Fruit fly (Drosophila melanogaster): ENCODE measurements around the gene Cph.

The Cph gene

DNA sequence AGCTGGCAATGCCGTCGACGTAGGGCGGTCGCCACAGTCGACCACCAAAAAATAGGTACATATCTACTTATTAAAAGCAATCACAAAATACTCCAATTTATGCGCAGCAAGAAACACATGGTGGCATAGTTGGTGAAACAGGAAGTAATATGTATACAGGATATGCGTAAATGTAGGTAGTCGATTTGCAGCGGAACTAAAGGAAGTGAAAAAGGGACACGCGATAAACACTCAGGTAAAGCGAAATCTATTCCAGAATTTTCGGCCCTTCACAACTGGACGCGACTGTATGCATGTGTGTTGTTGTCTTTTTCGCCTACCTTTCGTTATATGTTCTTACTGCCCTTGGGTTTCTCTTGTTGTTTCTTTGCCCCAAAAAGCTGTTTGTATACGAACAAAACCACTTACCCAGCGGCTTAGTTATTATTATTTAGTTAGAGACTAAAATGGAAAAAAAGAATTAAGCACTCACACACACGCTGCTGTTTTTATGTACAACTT lies 41.0 kb upstream of the Cph start (continued):
- TF ChIP-seq knrl (GFP tag; IDR thresholded peaks at IDR 0.05; ENCODE audit: partially characterized antibody) = no peak
- TF ChIP-seq Camta (GFP tag; optimal IDR thresholded peaks at IDR 0.05) = peak; percentile 70
- TF ChIP-seq bowl (GFP tag; IDR thresholded peaks at IDR 0.05) = peak; percentile 44; the same call in 1 of the 2 replicates
- TF ChIP-seq ttk (GFP tag; IDR thresholded peaks at IDR 0.05) = peak; percentile 61
- no peak for TF ChIP-seq YL-1 (GFP tag; optimal IDR thresholded peaks at IDR 0.05)
- no peak for TF ChIP-seq ash1 (GFP tag; optimal IDR thresholded peaks at IDR 0.05)
- TF ChIP-seq chif (GFP tag; optimal IDR thresholded peaks at IDR 0.05) = peak; percentile 66 to 82
- peak; percentile 42 for TF ChIP-seq ftz-f1 (GFP tag; optimal IDR thresholded peaks at IDR 0.05)
- peak; percentile 87 for TF ChIP-seq CrebB (tag; optimal IDR thresholded peaks at IDR 0.05)
- TF ChIP-seq CG3163 (GFP tag; optimal IDR thresholded peaks at IDR 0.05) = peak; percentile 24
- TF ChIP-seq sqz (GFP tag; optimal IDR thresholded peaks at IDR 0.05) = no peak
- peak; percentile 47 for TF ChIP-seq CG8290 (GFP tag; optimal IDR thresholded peaks at IDR 0.05)
- TF ChIP-seq CG8290 (tag; optimal IDR thresholded peaks at IDR 0.05) = peak; percentile 54 to 92
- TF ChIP-seq CoRest (tag; optimal IDR thresholded peaks at IDR 0.05) = peak; percentile 89
- peak; percentile 2 for TF ChIP-seq tup (GFP tag; optimal IDR thresholded peaks at IDR 0.05)
- peak; percentile 65 for TF ChIP-seq CG4617 (GFP tag; optimal IDR thresholded peaks at IDR 0.05; ENCODE audit: borderline replicate concordance)
- TF ChIP-seq nerfin-1 (tag; optimal IDR thresholded peaks at IDR 0.05) = peak; percentile 78
- peak; percentile 96 for TF ChIP-seq CG11696 (GFP tag; IDR thresholded peaks at IDR 0.05)
- peak in 1 of 2 experiments; percentile 96 for TF ChIP-seq eve (GFP tag; optimal IDR thresholded peaks at IDR 0.05)
- TF ChIP-seq Side (GFP tag; optimal IDR thresholded peaks at IDR 0.05) = peak; percentile 55
- peak; percentile 77 for TF ChIP-seq slbo (GFP tag; IDR thresholded peaks at IDR 0.05)
- TF ChIP-seq Kr (GFP tag; optimal IDR thresholded peaks at IDR 0.05) = no peak
- TF ChIP-seq CG1603 (tag; optimal IDR thresholded peaks at IDR 0.05) = peak; percentile 88
- peak; percentile 73 for TF ChIP-seq Bdp1 (GFP tag; optimal IDR thresholded peaks at IDR 0.05)
- no peak for TF ChIP-seq CG14860 (GFP tag; IDR thresholded peaks at IDR 0.05; ENCODE audit: partially characterized antibody)
- peak; percentile 35 for TF ChIP-seq en (GFP tag; optimal IDR thresholded peaks at IDR 0.05)
- peak; percentile 52 for TF ChIP-seq CG4730 (GFP tag; IDR thresholded peaks at IDR 0.05)
- TF ChIP-seq zen2 (GFP tag; IDR thresholded peaks at IDR 0.05; ENCODE audit: partially characterized antibody) = no peak
- peak; percentile 37 for TF ChIP-seq CTCF (GFP tag; optimal IDR thresholded peaks at IDR 0.05)
- TF ChIP-seq CG3838 (GFP tag; optimal IDR thresholded peaks at IDR 0.05) = peak; percentile 54
- peak; percentile 89 for TF ChIP-seq seq (GFP tag; IDR thresholded peaks at IDR 0.05)
- peak; percentile 3 for TF ChIP-seq pzg (GFP tag; optimal IDR thresholded peaks at IDR 0.05)
- peak; percentile 88 for TF ChIP-seq CG34376 (GFP tag; optimal IDR thresholded peaks at IDR 0.05)
- TF ChIP-seq fd3F (GFP tag; optimal IDR thresholded peaks at IDR 0.05) = peak; percentile 76
- peak; percentile 80 for TF ChIP-seq nau (GFP tag; optimal IDR thresholded peaks at IDR 0.05)
- TF ChIP-seq CG8359 (GFP tag; optimal IDR thresholded peaks at IDR 0.05; ENCODE audit: borderline replicate concordance) = peak; percentile 59
- TF ChIP-seq vfl (GFP tag; optimal IDR thresholded peaks at IDR 0.05) = peak; percentile 36
- TF ChIP-seq CG16815 (GFP tag; optimal IDR thresholded peaks at IDR 0.05) = peak; percentile 76
- TF ChIP-seq CG8924 (tag; optimal IDR thresholded peaks at IDR 0.05) = peak; percentile 88
- TF ChIP-seq h (optimal IDR thresholded peaks at IDR 0.05) = no peak
- peak; percentile 95 for TF ChIP-seq sens (GFP tag)
- peak; percentile 49 for TF ChIP-seq CG6654 (GFP tag; optimal IDR thresholded peaks at IDR 0.05)
- TF ChIP-seq grau (tag; optimal IDR thresholded peaks at IDR 0.05) = peak; percentile 89
- TF ChIP-seq peb (GFP tag; IDR thresholded peaks at IDR 0.05) = peak; percentile 70; the same call in 1 of the 2 replicates
- TF ChIP-seq CG13424 (tag; optimal IDR thresholded peaks at IDR 0.05) = peak; percentile 91
- TF ChIP-seq CG7963 (GFP tag; IDR thresholded peaks at IDR 0.05; ENCODE audit: partially characterized antibody) = no peak
- peak; percentile 68; the same call in 2 of the 3 replicates for TF ChIP-seq CG7357 (GFP tag; IDR thresholded peaks at IDR 0.05)
- peak; percentile 78 for TF ChIP-seq CG6765 (GFP tag; optimal IDR thresholded peaks at IDR 0.05)
- TF ChIP-seq tll (GFP tag; optimal IDR thresholded peaks at IDR 0.05) = peak in 1 of 2 experiments; percentile 13
- peak; percentile 54 for TF ChIP-seq fd64A (GFP tag; optimal IDR thresholded peaks at IDR 0.05)
- peak in 1 of 2 experiments; percentile 54 for TF ChIP-seq Hr78 (GFP tag; optimal IDR thresholded peaks at IDR 0.05)
